Fruit fly (Drosophila melanogaster) whole organism, embryonic: ENCODE results near the gene Gel.

Experiments
- CG30403 ChIP-seq: fragments of 200-800 bp; sonication (Bioruptor generic); optimal IDR thresholded peaks from 3 replicates; lab custom pipeline; 2016; ENCODE audit warnings: missing biosample characterization, missing genetic modification characterization
- CG32772 ChIP-seq: fragments of 200-800 bp; sonication (Bioruptor generic); IDR thresholded peaks from 2 replicates; pipeline ENCODE4 v1.3.6; 2022; ENCODE audit warnings: missing biosample characterization, missing genetic modification characterization
- CG4617 ChIP-seq: fragments of 200-800 bp; sonication (Bioruptor generic); optimal IDR thresholded peaks from 3 replicates; lab custom pipeline; 2016; ENCODE audit warnings: missing biosample characterization, missing genetic modification characterization, borderline replicate concordance
- E2f2 ChIP-seq: fragments of 200-800 bp; sonication (Bioruptor generic); IDR thresholded peaks from 2 replicates; pipeline ENCODE4 v1.3.6; 2022; ENCODE audit warnings: missing biosample characterization, missing genetic modification characterization

dm6 chr3R:4220780-4221179, 14.2 kb upstream of the Gel start:
- peak; percentile 82 for TF ChIP-seq CG4617 (GFP tag; lab: Kevin White, UChicago)
- TF ChIP-seq E2f2 (GFP tag; lab: Robert Waterston, UW), result peak; percentile 99
- TF ChIP-seq CG32772 (GFP tag; lab: Robert Waterston, UW), result no peak
- TF ChIP-seq CG30403, result peak; percentile 25
